Worm (Caenorhabditis elegans) whole organism, early embryonic: Measurements from ENCODE around the gene ctl-3.
"Not testable (repeated sequence)": the region's sequence is repeated elsewhere in the genome, so short reads cannot be mapped to it uniquely, and the experiment has no call there.

ENCODE experiments used
- ama-1 ChIP-seq: fragments of 150-350 bp; optimal IDR thresholded peaks from 2 replicates; lab custom pipeline; 2014
- flt-1 ChIP-seq: fragments of 200-800 bp; sonication (Bioruptor generic); IDR thresholded peaks from 2 replicates; pipeline ENCODE4 v1.3.6; 2022; ENCODE audit warnings: missing genetic modification characterization, missing compliant biosample characterization
- hnd-1 ChIP-seq: sonication (generic microtip); optimal IDR thresholded peaks from 2 replicates; lab custom pipeline; 2016; ENCODE audit warnings: missing genetic modification characterization, missing compliant biosample characterization
- sea-1 ChIP-seq: fragments of 200-800 bp; sonication (Bioruptor generic); conservative IDR thresholded peaks from 2 replicates; pipeline ENCODE4 v1.3.6; 2022; ENCODE audit warnings: missing genetic modification characterization, missing compliant biosample characterization

- TF ChIP-seq ama-1; flt-1 (GFP tag; lab: Robert Waterston, UW); hnd-1 (tag; lab: Kevin White, UChicago); sea-1 (GFP tag; lab: Robert Waterston, UW): not testable (repeated sequence)
Observed at ce11 chrII:14297050-14297449, 13.5 kb downstream of the ctl-3 start, which contains the start of gene Y54G11A.7.
